Worm (Caenorhabditis elegans) whole organism, young adult: ENCODE data around the gene Y39A1A.10.

Source experiments
- F37B4.10 ChIP-seq: fragments of 200-800 bp; sonication (Bioruptor generic); IDR thresholded peaks from 2 replicates; pipeline ENCODE4 v1.3.6; 2022; ENCODE audit warnings: missing genetic modification characterization, missing compliant biosample characterization
- ama-1 ChIP-seq, 3 experiments: fragments of 150-350 bp in 1 of 3; sonication (generic microtip) in 2 of 3; optimal IDR thresholded peaks; 2 replicates each; lab custom pipeline; 2014 to 2018; ENCODE audit warnings: missing biosample characterization in 2 of 3, missing genetic modification characterization in 2 of 3, missing genetic modification reagents in 2 of 3
- unc-62 ChIP-seq: fragments of 150-350 bp; optimal IDR thresholded peaks from 2 replicates; lab custom pipeline; 2014; ENCODE audit warnings: missing biosample characterization, missing genetic modification reagents, missing genetic modification characterization

DNA sequence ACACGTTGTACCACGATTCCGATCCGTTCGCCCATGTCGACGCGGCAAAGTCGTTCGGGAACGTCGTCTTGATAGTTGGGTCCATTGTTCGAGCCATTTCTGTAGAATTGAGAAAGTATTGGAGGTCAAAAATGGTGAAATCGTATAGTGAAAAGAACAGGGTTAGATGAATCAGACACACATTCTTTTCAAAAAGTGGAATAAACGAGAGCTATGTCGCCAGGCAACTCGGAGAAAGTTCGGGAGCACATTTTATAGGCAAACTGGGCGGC, 811 bp downstream of the Y39A1A.10 start, which contains the start of gene Y39A1A.9:
- TF ChIP-seq F37B4.10 (GFP tag; lab: Robert Waterston, UW): no peak
- TF ChIP-seq unc-62 (GFP tag; lab: Kevin White, UChicago): no peak
- TF ChIP-seq ama-1 (optimal IDR thresholded peaks at IDR 0.05; lab: Kevin White, UChicago): no peak
- TF ChIP-seq ama-1 (GFP tag; optimal IDR thresholded peaks at IDR 0.05; lab: Kevin White, UChicago): no peak
